Fruit fly (Drosophila melanogaster): ENCODE results near the gene CG11333.

The CG11333 gene

dm6 chr3R:31424427-31424826 is 38.7 kb upstream of the CG11333 start (continued):
- TF ChIP-seq sim (GFP tag; IDR thresholded peaks at IDR 0.05): no peak
- TF ChIP-seq slp2 (GFP tag; optimal IDR thresholded peaks at IDR 0.05): no peak
- TF ChIP-seq klu (GFP tag; IDR thresholded peaks at IDR 0.05): 0 out of 2 replicates have a peak, but pooled peaks have one; percentile 10
- TF ChIP-seq sna (GFP tag; IDR thresholded peaks at IDR 0.05; ENCODE audit: partially characterized antibody): no peak
- TF ChIP-seq nau (GFP tag; optimal IDR thresholded peaks at IDR 0.05): no peak
- no peak for TF ChIP-seq CG11085 (GFP tag; IDR thresholded peaks at IDR 0.05)
- TF ChIP-seq Stat92E (GFP tag; optimal IDR thresholded peaks at IDR 0.05): no peak
- no peak for TF ChIP-seq ap (GFP tag; IDR thresholded peaks at IDR 0.05)
- TF ChIP-seq knrl (GFP tag; IDR thresholded peaks at IDR 0.05; ENCODE audit: partially characterized antibody): no peak
- TF ChIP-seq gsb (GFP tag; IDR thresholded peaks at IDR 0.05): no peak
- no peak for TF ChIP-seq CG17612 (GFP tag; IDR thresholded peaks at IDR 0.05)
- TF ChIP-seq twi (tag; optimal IDR thresholded peaks at IDR 0.05): no peak
- TF ChIP-seq CG14667 (GFP tag; IDR thresholded peaks at IDR 0.05): peak; percentile 32; the same call in 1 of the 2 replicates
- TF ChIP-seq Myb (GFP tag; optimal IDR thresholded peaks at IDR 0.05): no peak
- TF ChIP-seq H2.0 (GFP tag; IDR thresholded peaks at IDR 0.05): no peak
- TF ChIP-seq br (optimal IDR thresholded peaks at IDR 0.05): no peak
- TF ChIP-seq kni (GFP tag; optimal IDR thresholded peaks at IDR 0.05): no peak
- TF ChIP-seq CG3726 (GFP tag; IDR thresholded peaks at IDR 0.05): no peak
- TF ChIP-seq zfh1 (GFP tag; IDR thresholded peaks at IDR 0.05): peak; percentile 56; the same call in 1 of the 3 replicates
- TF ChIP-seq CG6254 (GFP tag; optimal IDR thresholded peaks at IDR 0.05): no peak
- TF ChIP-seq CG42726 (GFP tag; IDR thresholded peaks at IDR 0.05; ENCODE audit: partially characterized antibody): no peak
- no peak for TF ChIP-seq gsb-n (tag; optimal IDR thresholded peaks at IDR 0.05)
- no peak for TF ChIP-seq sqz (GFP tag; optimal IDR thresholded peaks at IDR 0.05)
- TF ChIP-seq Deaf1 (tag; optimal IDR thresholded peaks at IDR 0.05): no peak
- no peak for TF ChIP-seq Trl (optimal IDR thresholded peaks at IDR 0.05)
- no peak for TF ChIP-seq Trl (GFP tag; optimal IDR thresholded peaks at IDR 0.05)
- no peak for TF ChIP-seq crp (GFP tag; optimal IDR thresholded peaks at IDR 0.05)
- 0 out of 2 replicates have a peak, but pooled peaks have one; percentile 15 for TF ChIP-seq CG4360 (GFP tag; IDR thresholded peaks at IDR 0.05)
- no peak for TF ChIP-seq CG9437 (GFP tag; optimal IDR thresholded peaks at IDR 0.05)
- TF ChIP-seq CG4282 (GFP tag; optimal IDR thresholded peaks at IDR 0.05): no peak
- no peak for TF ChIP-seq CG6765 (GFP tag; optimal IDR thresholded peaks at IDR 0.05)
- no peak for TF ChIP-seq Dad (GFP tag; optimal IDR thresholded peaks at IDR 0.05)
- no peak for TF ChIP-seq BEAF-32 (GFP tag; optimal IDR thresholded peaks at IDR 0.05)
- TF ChIP-seq dysf (GFP tag; IDR thresholded peaks at IDR 0.05): peak; percentile 46; the same call in 1 of the 3 replicates
- TF ChIP-seq CG32532 (GFP tag; IDR thresholded peaks at IDR 0.05): peak; percentile 53; the same call in 1 of the 2 replicates
- no peak for TF ChIP-seq gcm (GFP tag; optimal IDR thresholded peaks at IDR 0.05)
- TF ChIP-seq CG1233 (GFP tag; optimal IDR thresholded peaks at IDR 0.05): no peak
- TF ChIP-seq Antp (GFP tag; optimal IDR thresholded peaks at IDR 0.05): no peak
- TF ChIP-seq Hr39 (optimal IDR thresholded peaks at IDR 0.05): no peak
- TF ChIP-seq CG7839 (tag; optimal IDR thresholded peaks at IDR 0.05): peak; percentile 32
- peak; percentile 19 for TF ChIP-seq Sox102F (GFP tag; optimal IDR thresholded peaks at IDR 0.05)
- peak; percentile 45; the same call in 1 of the 2 replicates for TF ChIP-seq Taf1 (GFP tag; IDR thresholded peaks at IDR 0.05)
- TF ChIP-seq ab (GFP tag; optimal IDR thresholded peaks at IDR 0.05): no peak
- TF ChIP-seq gce (GFP tag; IDR thresholded peaks at IDR 0.05): 0 out of 3 replicates have a peak, but pooled peaks have one; percentile 48
- 0 out of 2 replicates have a peak, but pooled peaks have one; percentile 23 for TF ChIP-seq seq (GFP tag; IDR thresholded peaks at IDR 0.05)
- no peak for TF ChIP-seq eyg (GFP tag; optimal IDR thresholded peaks at IDR 0.05)
- no peak for TF ChIP-seq Usf (GFP tag; optimal IDR thresholded peaks at IDR 0.05)
- TF ChIP-seq tup (GFP tag; optimal IDR thresholded peaks at IDR 0.05): no peak
- no peak for TF ChIP-seq CG14860 (GFP tag; IDR thresholded peaks at IDR 0.05; ENCODE audit: partially characterized antibody)
- TF ChIP-seq CG11456 (GFP tag; IDR thresholded peaks at IDR 0.05): 0 out of 3 replicates have a peak, but pooled peaks have one; percentile 22
- no peak for TF ChIP-seq CG8281 (tag; optimal IDR thresholded peaks at IDR 0.05)
- TF ChIP-seq Dref (GFP tag; IDR thresholded peaks at IDR 0.05): no peak
